Fruit fly (Drosophila melanogaster): ENCODE results near the gene CG4382.

dm6 chr2L:9550880-9551279 lies 49.8 kb downstream of the CG4382 start:
- TF ChIP-seq Sin3A (optimal IDR thresholded peaks at IDR 0.05) (no peak), psq (optimal IDR thresholded peaks at IDR 0.05) (no peak), Myc (optimal IDR thresholded peaks at IDR 0.05) (no peak), ttk (optimal IDR thresholded peaks at IDR 0.05) (no peak), h (optimal IDR thresholded peaks at IDR 0.05) (no peak), insv (optimal IDR thresholded peaks at IDR 0.05) (no peak)
